Worm (Caenorhabditis elegans): Measurements from ENCODE around the gene ugt-61.

ugt-61 gene

ce11 chrV:4731154-4731961 is 10.9 kb upstream of the ugt-61 start, which contains the start of gene F39G3.3 (continued):
- TF ChIP-seq daf-8 (GFP tag; IDR thresholded peaks at IDR 0.05) (no peak), daf-12 (tag; optimal IDR thresholded peaks at IDR 0.05) (no peak), hlh-11 (tag; optimal IDR thresholded peaks at IDR 0.05) (peak; percentile 14), snpc-1.2 (GFP tag; IDR thresholded peaks at IDR 0.05) (no peak), fkh-10 (GFP tag; optimal IDR thresholded peaks at IDR 0.05) (no peak), Y5F2A.4 (GFP tag; optimal IDR thresholded peaks at IDR 0.05) (no peak), Y105C5A.15 (GFP tag; IDR thresholded peaks at IDR 0.05) (no peak), ztf-11 (tag; optimal IDR thresholded peaks at IDR 0.05) (no peak), rbr-2 (tag; optimal IDR thresholded peaks at IDR 0.05) (peak; percentile 50), F10B5.3 (tag; optimal IDR thresholded peaks at IDR 0.05) (no peak), D1046.2 (GFP tag; IDR thresholded peaks at IDR 0.05) (no peak), skn-1 (tag; optimal IDR thresholded peaks at IDR 0.05) (no peak), lin-13 (GFP tag; optimal IDR thresholded peaks at IDR 0.05) (no peak), ceh-62 (tag; optimal IDR thresholded peaks at IDR 0.05) (no peak), nhr-76 (tag; optimal IDR thresholded peaks at IDR 0.05) (no peak), lsy-2 (tag; optimal IDR thresholded peaks at IDR 0.05) (peak in 1 of 2 experiments; percentile 55), F37D6.2 (tag; optimal IDR thresholded peaks at IDR 0.05) (no peak), F26F4.8 (GFP tag; conservative IDR thresholded peaks at IDR 0.05) (no peak), lin-15B (tag; optimal IDR thresholded peaks at IDR 0.05) (no peak), mes-2 (tag; optimal IDR thresholded peaks at IDR 0.05; ENCODE audit: poor library complexity, severe bottlenecking) (peak; percentile 86), sdz-12 (GFP tag; optimal IDR thresholded peaks at IDR 0.05) (no peak), nhr-25 (tag; optimal IDR thresholded peaks at IDR 0.05; ENCODE audit: borderline replicate concordance, insufficient read depth) (no peak), hif-1 (tag; optimal IDR thresholded peaks at IDR 0.05) (peak in 1 of 2 experiments; percentile 35), mdt-29 (GFP tag; IDR thresholded peaks at IDR 0.05) (no peak), vab-7 (GFP tag; IDR thresholded peaks at IDR 0.05) (peak; percentile 48; the same call in 1 of the 2 replicates), lin-29 (GFP tag; IDR thresholded peaks at IDR 0.05) (no peak), mdl-1 (tag; optimal IDR thresholded peaks at IDR 0.05) (no peak), lin-1 (GFP tag; IDR thresholded peaks at IDR 0.05) (no peak), spr-3 (GFP tag; optimal IDR thresholded peaks at IDR 0.05) (no peak), ces-1 (GFP tag; optimal IDR thresholded peaks at IDR 0.05) (peak; percentile 41), set-16 (GFP tag; IDR thresholded peaks at IDR 0.05) (no peak), Y75B8A.6 (GFP tag; IDR thresholded peaks at IDR 0.05) (no peak), lim-7 (GFP tag; IDR thresholded peaks at IDR 0.05) (no peak), T26A8.4 (GFP tag; IDR thresholded peaks at IDR 0.05) (no peak), arid-1 (GFP tag; conservative IDR thresholded peaks at IDR 0.05) (no peak), zfp-3 (GFP tag; conservative IDR thresholded peaks at IDR 0.05) (no peak), T20F7.1 (GFP tag; optimal IDR thresholded peaks at IDR 0.05) (no peak), dve-1 (tag; optimal IDR thresholded peaks at IDR 0.05; ENCODE audit: insufficient read depth) (peak; percentile 45), F49E8.2 (tag; optimal IDR thresholded peaks at IDR 0.05; ENCODE audit: borderline replicate concordance) (peak; percentile 84), dmd-9 (GFP tag; IDR thresholded peaks at IDR 0.05) (no peak), ceh-20 (GFP tag; IDR thresholded peaks at IDR 0.05) (0 out of 2 replicates have a peak, but pooled peaks have one; percentile 11), saeg-2 (GFP tag; IDR thresholded peaks at IDR 0.05) (no peak), snpc-4 (tag; optimal IDR thresholded peaks at IDR 0.05) (no peak), nhr-102 (tag; optimal IDR thresholded peaks at IDR 0.05) (peak; percentile 40), zfp-2 (tag; optimal IDR thresholded peaks at IDR 0.05) (no peak), ZK337.2 (GFP tag; IDR thresholded peaks at IDR 0.05) (no peak), mep-1 (tag; optimal IDR thresholded peaks at IDR 0.05) (peak; percentile 81), jun-1 (tag; optimal IDR thresholded peaks at IDR 0.05) (no peak), ZK546.5 (tag; optimal IDR thresholded peaks at IDR 0.05) (no peak)

Data from whole organism, L4 larva.